Fruit fly (Drosophila melanogaster) whole organism, embryonic: Measurements from ENCODE around the gene GCC88.

Source experiments
- E2f1 ChIP-seq: fragments of 200-800 bp; sonication (Bioruptor generic); IDR thresholded peaks from 2 replicates; pipeline ENCODE4 v1.3.6; 2022; ENCODE audit warnings: missing biosample characterization, missing genetic modification characterization
- Optix ChIP-seq: fragments of 200-800 bp; sonication (Bioruptor generic); IDR thresholded peaks from 3 replicates; pipeline ENCODE4 v1.3.6; 2022; ENCODE audit warnings: missing biosample characterization, missing genetic modification characterization
- gsb-n ChIP-seq: fragments of 200-800 bp; sonication (Bioruptor generic); optimal IDR thresholded peaks from 3 replicates; lab custom pipeline; 2018; ENCODE audit warnings: missing biosample characterization, mild to moderate bottlenecking, missing genetic modification characterization
- lola ChIP-seq, 3 experiments: fragments of >200 bp in 2 of 3; fragments of 200-800 bp in 1 of 3; sonication (Bioruptor generic) in 1 of 3; optimal IDR thresholded peaks; 2 replicates each; lab custom pipeline; 2017 to 2019; ENCODE audit warnings: missing biosample characterization in 3 of 3, missing genetic modification characterization in 3 of 3, mild to moderate bottlenecking in 1 of 3, moderate library complexity in 1 of 3
- pan ChIP-seq, 4 experiments: fragments of >200 bp in 3 of 4; fragments of 200-800 bp in 1 of 4; sonication (Bioruptor generic) in 1 of 4; optimal IDR thresholded peaks in 3 of 4; IDR thresholded peaks in 1 of 4; 2 replicates each; pipeline versions ENCODE4 v1.3.6 to Lab custom; 2017 to 2022; ENCODE audit warnings: missing biosample characterization in 2 of 4, missing genetic modification characterization in 2 of 4, mixed read lengths in 1 of 4
- pzg ChIP-seq: fragments of 200-800 bp; sonication (Bioruptor generic); optimal IDR thresholded peaks from 3 replicates; lab custom pipeline; 2018; ENCODE audit warnings: missing biosample characterization, mild to moderate bottlenecking, missing genetic modification characterization, moderate library complexity

- TF ChIP-seq E2f1 (GFP tag; lab: Robert Waterston, UW) (no peak), pzg (no peak), gsb-n (tag; lab: Kevin White, UChicago) (no peak), Optix (GFP tag; lab: Robert Waterston, UW) (no peak), pan (optimal IDR thresholded peaks at IDR 0.05; lab: Kevin White, UChicago) (no peak), pan (GFP tag; optimal IDR thresholded peaks at IDR 0.05 in 1 of 2, IDR thresholded peaks at IDR 0.05 in 1 of 2) (no peak), lola (GFP tag; optimal IDR thresholded peaks at IDR 0.05; lab: Kevin White, UChicago) (no peak)
These were observed 34.6 kb downstream of the GCC88 start, which contains the start of gene CG18577 for dm6 chr3R:11195792-11196191.
